Fruit fly (Drosophila melanogaster): ENCODE measurements around the gene CG13377.

Gene CG13377

dm6 chrX:279097-279727 is 15.4 kb upstream of the CG13377 start, which contains the start of the genes CG3777 and ewg:
Gene CG3777, plus strand, starts transcription at chrX:279703.
Gene ewg, minus strand, starts transcription at chrX:279718.
- TF ChIP-seq CG10348 (GFP tag; IDR thresholded peaks at IDR 0.05) (no peak), CG14655 (GFP tag; optimal IDR thresholded peaks at IDR 0.05) (no peak), D1 (tag; optimal IDR thresholded peaks at IDR 0.05) (peak; percentile 71), EcR (GFP tag; optimal IDR thresholded peaks at IDR 0.05) (peak; percentile 29)

dm6 chrX:278370-279096 is 14.7 kb upstream of the CG13377 start:
- peak; percentile 33 for TF ChIP-seq Pif1B (GFP tag; optimal IDR thresholded peaks at IDR 0.05)
- TF ChIP-seq CG17806 (tag; optimal IDR thresholded peaks at IDR 0.05), result peak; percentile 6
- peak; percentile 22 for TF ChIP-seq EcR (GFP tag; optimal IDR thresholded peaks at IDR 0.05)
- TF ChIP-seq CG14655 (GFP tag; optimal IDR thresholded peaks at IDR 0.05), result no peak
- TF ChIP-seq Pif1A (GFP tag; optimal IDR thresholded peaks at IDR 0.05), result peak; percentile 3

dm6 chrX:277885-278284 is 14.1 kb upstream of the CG13377 start:
- TF ChIP-seq Snoo (tag; optimal IDR thresholded peaks at IDR 0.05), result no peak
- TF ChIP-seq CG34367 (tag; optimal IDR thresholded peaks at IDR 0.05), result no peak
- no peak for TF ChIP-seq Pif1B (GFP tag; optimal IDR thresholded peaks at IDR 0.05)
- no peak for TF ChIP-seq fd96Ca (GFP tag; IDR thresholded peaks at IDR 0.05)
- no peak for TF ChIP-seq CG13204 (GFP tag; optimal IDR thresholded peaks at IDR 0.05)
- no peak for TF ChIP-seq D1 (tag; optimal IDR thresholded peaks at IDR 0.05)
- TF ChIP-seq CG9948 (tag; optimal IDR thresholded peaks at IDR 0.05), result no peak
- TF ChIP-seq Ets98B (GFP tag; IDR thresholded peaks at IDR 0.05), result no peak
- no peak for TF ChIP-seq rn (GFP tag; IDR thresholded peaks at IDR 0.05)
- TF ChIP-seq CG32121 (GFP tag; IDR thresholded peaks at IDR 0.05), result no peak
- no peak for TF ChIP-seq EcR (GFP tag; optimal IDR thresholded peaks at IDR 0.05)
- TF ChIP-seq Pif1A (GFP tag; optimal IDR thresholded peaks at IDR 0.05), result no peak
- TF ChIP-seq CG8159 (tag; optimal IDR thresholded peaks at IDR 0.05), result no peak
- TF ChIP-seq CG15710 (tag; optimal IDR thresholded peaks at IDR 0.05), result no peak
- no peak for TF ChIP-seq CG14655 (GFP tag; optimal IDR thresholded peaks at IDR 0.05)

- TF ChIP-seq Ets98B (GFP tag; IDR thresholded peaks at IDR 0.05), result no peak
- no peak for TF ChIP-seq CG15710 (tag; optimal IDR thresholded peaks at IDR 0.05)
- no peak for TF ChIP-seq CG10348 (GFP tag; IDR thresholded peaks at IDR 0.05)
- TF ChIP-seq rn (GFP tag; IDR thresholded peaks at IDR 0.05), result no peak
- TF ChIP-seq fd96Ca (GFP tag; IDR thresholded peaks at IDR 0.05), result no peak
- TF ChIP-seq CG32121 (GFP tag; IDR thresholded peaks at IDR 0.05), result no peak
- no peak for TF ChIP-seq gl (tag; optimal IDR thresholded peaks at IDR 0.05)
- TF ChIP-seq CG9948 (tag; optimal IDR thresholded peaks at IDR 0.05), result no peak
- TF ChIP-seq CG4496 (GFP tag; IDR thresholded peaks at IDR 0.05), result no peak
Observed at dm6 chrX:276569-276968, 12.8 kb upstream of the CG13377 start.

dm6 chrX:276065-276464 is 12.3 kb upstream of the CG13377 start:
- TF ChIP-seq CG8159 (tag; optimal IDR thresholded peaks at IDR 0.05) (no peak), Snoo (tag; optimal IDR thresholded peaks at IDR 0.05) (no peak), CG15710 (tag; optimal IDR thresholded peaks at IDR 0.05) (no peak), rn (GFP tag; IDR thresholded peaks at IDR 0.05) (no peak), CG14655 (GFP tag; optimal IDR thresholded peaks at IDR 0.05) (no peak), CG8301 (tag; optimal IDR thresholded peaks at IDR 0.05) (no peak), Pif1A (GFP tag; optimal IDR thresholded peaks at IDR 0.05) (no peak), CG17806 (tag; optimal IDR thresholded peaks at IDR 0.05) (no peak), CG12605 (GFP tag; IDR thresholded peaks at IDR 0.05) (no peak), CG32121 (GFP tag; IDR thresholded peaks at IDR 0.05) (no peak), EcR (GFP tag; optimal IDR thresholded peaks at IDR 0.05) (no peak), CG10348 (GFP tag; IDR thresholded peaks at IDR 0.05) (no peak), CG34367 (tag; optimal IDR thresholded peaks at IDR 0.05) (no peak), CG9948 (tag; optimal IDR thresholded peaks at IDR 0.05) (no peak), CG13204 (GFP tag; optimal IDR thresholded peaks at IDR 0.05) (no peak), gl (tag; optimal IDR thresholded peaks at IDR 0.05) (no peak), fd96Ca (GFP tag; IDR thresholded peaks at IDR 0.05) (no peak), Ets98B (GFP tag; IDR thresholded peaks at IDR 0.05) (no peak)

dm6 chrX:267979-268378 is 4.2 kb upstream of the CG13377 start:
- TF ChIP-seq CG14655 (GFP tag; optimal IDR thresholded peaks at IDR 0.05) (no peak), CG4496 (GFP tag; IDR thresholded peaks at IDR 0.05) (0 out of 3 replicates have a peak, but pooled peaks have one; percentile 9), Pif1A (GFP tag; optimal IDR thresholded peaks at IDR 0.05) (no peak), EcR (GFP tag; optimal IDR thresholded peaks at IDR 0.05) (peak; percentile 90)

- TF ChIP-seq CG32121 (GFP tag; IDR thresholded peaks at IDR 0.05) (peak; percentile 19; the same call in 1 of the 2 replicates), CG8301 (tag; optimal IDR thresholded peaks at IDR 0.05) (peak; percentile 29), Snoo (tag; optimal IDR thresholded peaks at IDR 0.05) (no peak)
Observed at dm6 chrX:266978-267439, 3.2 kb upstream of the CG13377 start, which contains the start of gene CG13376. Gene CG13376, minus strand, starts transcription at chrX:267028.

Measured in whole organism, pupa.